Worm (Caenorhabditis elegans): ENCODE data around the gene srx-31.

DNA sequence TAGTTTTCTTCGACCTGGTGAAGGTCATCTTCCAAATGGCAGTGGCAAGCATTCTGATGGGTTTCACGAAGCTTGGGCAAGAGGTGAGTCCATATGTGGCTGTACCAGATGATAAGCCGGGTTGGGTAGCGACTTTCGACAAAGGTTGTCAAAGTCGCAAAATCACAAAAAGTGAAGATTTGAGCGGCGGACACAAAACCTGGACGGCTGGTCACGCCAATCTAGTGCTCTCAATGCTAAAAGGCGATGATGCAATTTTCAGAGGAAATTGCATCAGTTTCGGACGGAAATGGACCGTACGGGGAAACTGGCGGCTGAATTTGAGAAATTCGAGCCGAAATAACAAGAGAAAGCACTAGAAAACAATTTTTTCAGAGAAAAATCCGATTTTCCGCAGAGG lies 25.6 kb downstream of the srx-31 start:
- TF ChIP-seq nhr-76 (tag; optimal IDR thresholded peaks at IDR 0.05) (no peak), rnt-1 (tag; optimal IDR thresholded peaks at IDR 0.05) (no peak), snpc-4 (tag; optimal IDR thresholded peaks at IDR 0.05) (no peak), mdl-1 (tag; optimal IDR thresholded peaks at IDR 0.05) (no peak), ama-1 (optimal IDR thresholded peaks at IDR 0.05) (no peak), elt-3 (tag; optimal IDR thresholded peaks at IDR 0.05) (no peak), ztf-4 (tag; optimal IDR thresholded peaks at IDR 0.05) (no peak), sox-4 (tag; optimal IDR thresholded peaks at IDR 0.05) (no peak)

Measured in whole organism, L1 larva.